Fruit fly (Drosophila melanogaster) whole organism, pupa: ENCODE measurements around the gene elgi.

ENCODE experiments used
- CG10348 ChIP-seq: fragments of 200-800 bp; sonication (Bioruptor generic); IDR thresholded peaks from 2 replicates; pipeline ENCODE4 v1.3.6; 2022; ENCODE audit warnings: missing biosample characterization, missing genetic modification characterization
- CG12605 ChIP-seq: fragments of 200-800 bp; sonication (Bioruptor generic); IDR thresholded peaks from 2 replicates; pipeline ENCODE4 v1.3.6; 2022; ENCODE audit warnings: missing biosample characterization, missing genetic modification characterization
- CG13204 ChIP-seq: fragments of 200-800 bp; sonication (Bioruptor generic); optimal IDR thresholded peaks from 2 replicates; lab custom pipeline; 2018; ENCODE audit warnings: missing biosample characterization, mild to moderate bottlenecking, missing genetic modification characterization, moderate library complexity
- CG14655 ChIP-seq: fragments of 200-800 bp; sonication (Bioruptor generic); optimal IDR thresholded peaks from 3 replicates; lab custom pipeline; 2017; ENCODE audit warnings: mild to moderate bottlenecking, missing biosample characterization, missing genetic modification reagents, missing genetic modification characterization
- CG15710 ChIP-seq: fragments of 200-800 bp; sonication (Bioruptor generic); optimal IDR thresholded peaks from 2 replicates; lab custom pipeline; 2018; ENCODE audit warnings: missing biosample characterization, mild to moderate bottlenecking, missing genetic modification characterization, moderate library complexity
- CG17806 ChIP-seq: fragments of 200-800 bp; sonication (Bioruptor generic); optimal IDR thresholded peaks from 2 replicates; lab custom pipeline; 2018; ENCODE audit warnings: missing biosample characterization, mild to moderate bottlenecking, missing genetic modification characterization, moderate library complexity
- CG32121 ChIP-seq: fragments of 200-800 bp; sonication (Bioruptor generic); IDR thresholded peaks from 2 replicates; pipeline ENCODE4 v1.3.6; 2022; ENCODE audit warnings: missing biosample characterization, missing genetic modification characterization
- CG34367 ChIP-seq: fragments of 200-800 bp; sonication (Bioruptor generic); optimal IDR thresholded peaks from 2 replicates; lab custom pipeline; 2018; ENCODE audit warnings: missing biosample characterization, mild to moderate bottlenecking, missing genetic modification characterization
- CG4496 ChIP-seq: fragments of 200-800 bp; sonication (Bioruptor generic); IDR thresholded peaks from 3 replicates; pipeline ENCODE4 v1.3.6; 2022; ENCODE audit warnings: missing biosample characterization, missing genetic modification characterization
- CG8159 ChIP-seq: fragments of 200-800 bp; sonication (Bioruptor generic); optimal IDR thresholded peaks from 3 replicates; lab custom pipeline; 2018; ENCODE audit warnings: missing biosample characterization, mild to moderate bottlenecking, missing genetic modification characterization, moderate library complexity
- CG8301 ChIP-seq: fragments of 200-800 bp; sonication (Bioruptor generic); optimal IDR thresholded peaks from 2 replicates; lab custom pipeline; 2018; ENCODE audit warnings: missing biosample characterization, mild to moderate bottlenecking, missing genetic modification characterization
- CG9948 ChIP-seq: fragments of 200-800 bp; sonication (Bioruptor generic); optimal IDR thresholded peaks from 2 replicates; lab custom pipeline; 2018; ENCODE audit warnings: missing biosample characterization, mild to moderate bottlenecking, missing genetic modification characterization, moderate library complexity
- D1 ChIP-seq: fragments of 200-800 bp; sonication (Bioruptor generic); optimal IDR thresholded peaks from 2 replicates; lab custom pipeline; 2018; ENCODE audit warnings: missing biosample characterization, mild to moderate bottlenecking, missing genetic modification characterization, moderate library complexity
- EcR ChIP-seq: fragments of 200-800 bp; sonication (Bioruptor generic); optimal IDR thresholded peaks from 3 replicates; lab custom pipeline; 2019; ENCODE audit warnings: missing biosample characterization, missing genetic modification characterization, mild to moderate bottlenecking, moderate library complexity, missing genetic modification reagents
- Ets98B ChIP-seq: fragments of 200-800 bp; sonication (Bioruptor generic); IDR thresholded peaks from 2 replicates; pipeline ENCODE4 v1.3.6; 2022; ENCODE audit warnings: missing biosample characterization, missing genetic modification characterization
- Pif1A ChIP-seq: fragments of 200-800 bp; sonication (Bioruptor generic); optimal IDR thresholded peaks from 3 replicates; lab custom pipeline; 2016; ENCODE audit warnings: missing biosample characterization, missing genetic modification characterization
- Pif1B ChIP-seq: fragments of 200-800 bp; sonication (Bioruptor generic); optimal IDR thresholded peaks from 3 replicates; lab custom pipeline; 2016; ENCODE audit warnings: missing biosample characterization, missing genetic modification characterization
- Snoo ChIP-seq: fragments of 200-800 bp; sonication (Bioruptor generic); optimal IDR thresholded peaks from 3 replicates; lab custom pipeline; 2017; ENCODE audit warnings: missing biosample characterization, mild to moderate bottlenecking, missing genetic modification characterization, inconsistent platforms
- fd96Ca ChIP-seq: fragments of 200-800 bp; sonication (Bioruptor generic); IDR thresholded peaks from 3 replicates; pipeline ENCODE4 v1.3.6; 2022; ENCODE audit warnings: missing biosample characterization, missing genetic modification characterization
- gl ChIP-seq: fragments of 200-800 bp; sonication (Bioruptor generic); optimal IDR thresholded peaks from 2 replicates; lab custom pipeline; 2018; ENCODE audit warnings: missing biosample characterization, mild to moderate bottlenecking, missing genetic modification characterization
- rn ChIP-seq: fragments of 200-800 bp; sonication (Bioruptor generic); IDR thresholded peaks from 2 replicates; pipeline ENCODE4 v1.3.6; 2022; ENCODE audit warnings: missing biosample characterization, missing genetic modification characterization

elgi gene

DNA sequence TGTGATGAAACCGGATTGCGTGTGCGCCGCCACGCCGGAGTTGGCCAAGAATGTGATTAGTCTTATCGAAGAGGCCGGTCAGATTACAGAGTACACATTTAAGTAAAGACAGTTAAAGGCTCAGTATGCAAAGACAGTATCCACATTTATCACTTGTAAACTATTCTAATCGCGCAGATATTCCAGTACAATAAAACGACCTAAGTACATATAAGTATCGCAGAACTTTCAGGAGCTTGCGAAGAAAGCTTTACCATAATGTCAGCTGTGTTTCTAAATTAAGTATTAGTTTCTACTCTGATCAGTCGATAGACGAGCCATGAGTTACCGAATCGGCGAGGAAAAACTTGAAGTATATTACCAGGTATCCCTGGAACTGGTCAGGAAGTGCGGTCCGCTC, 21.9 kb downstream of the elgi start, which contains the start of gene CG17028:
TSS of gene CG17028 (plus strand) at position 301 of the 400 bp plus-strand sequence.
- TF ChIP-seq CG10348 (GFP tag; lab: Robert Waterston, UW): no peak
- TF ChIP-seq fd96Ca (GFP tag; lab: Robert Waterston, UW): no peak
- no peak for TF ChIP-seq gl (tag; lab: Kevin White, UChicago)

DNA sequence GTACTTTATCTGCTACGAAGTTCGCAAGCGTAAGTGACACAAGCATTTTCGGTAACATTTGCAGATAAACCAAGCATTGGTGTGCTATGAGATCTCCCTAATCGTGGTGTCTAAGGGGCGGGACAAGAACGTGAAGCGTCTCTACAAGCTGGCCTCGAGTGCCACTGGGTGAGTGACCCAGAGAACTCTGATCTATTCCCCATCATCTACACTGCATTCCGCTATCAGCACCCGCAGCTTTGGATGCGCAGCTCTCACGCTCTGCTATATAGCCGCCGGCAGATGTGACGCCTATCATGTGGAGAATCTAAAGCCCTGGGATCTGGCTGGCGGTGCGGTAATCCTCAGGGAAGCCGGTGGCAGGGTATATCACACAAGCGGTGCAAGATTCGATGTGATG, 22.9 kb downstream of the elgi start:
- TF ChIP-seq Snoo (tag; lab: Kevin White, UChicago): no peak
- TF ChIP-seq EcR: peak; percentile 46
- TF ChIP-seq, all 21 proteins: peak for 1

- no peak for TF ChIP-seq rn (GFP tag; lab: Robert Waterston, UW)
- no peak for TF ChIP-seq CG9948 (tag; lab: Kevin White, UChicago)
- TF ChIP-seq EcR: no peak
- no peak for TF ChIP-seq CG12605 (GFP tag; lab: Robert Waterston, UW)
- TF ChIP-seq D1 (tag; lab: Kevin White, UChicago): no peak
- no peak for TF ChIP-seq fd96Ca (GFP tag; lab: Robert Waterston, UW)
- TF ChIP-seq CG10348 (GFP tag; lab: Robert Waterston, UW): no peak
- TF ChIP-seq Snoo (tag; lab: Kevin White, UChicago): no peak
- no peak for TF ChIP-seq Pif1A (GFP tag; lab: Kevin White, UChicago)
- TF ChIP-seq Ets98B (GFP tag; lab: Robert Waterston, UW): no peak
- no peak for TF ChIP-seq CG8159 (tag; lab: Kevin White, UChicago)
- TF ChIP-seq CG32121: no peak
Observed at dm6 chr3L:15979912-15980311, 23.6 kb downstream of the elgi start, which contains the start of gene CG17027. TSS of gene CG17027 (plus strand) at chr3L:15980100.

DNA sequence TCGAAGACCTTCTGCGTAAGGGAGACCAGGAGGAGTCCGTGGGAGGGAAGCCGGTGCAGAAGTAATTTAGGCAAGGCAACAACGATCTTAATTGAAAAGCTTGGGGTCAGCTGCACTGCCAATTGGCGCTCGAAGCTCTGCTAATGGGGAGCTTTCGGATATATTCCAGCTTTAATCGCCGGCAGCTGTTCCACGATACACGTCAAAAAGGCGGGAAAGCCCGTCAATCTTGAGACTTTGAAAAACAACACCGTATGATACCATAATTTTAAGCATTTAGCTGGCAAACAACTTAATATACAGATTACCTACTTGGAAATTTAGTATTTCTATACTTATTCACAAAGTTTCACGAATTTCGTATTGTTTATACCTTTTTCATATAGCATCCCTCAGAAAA, 25.1 kb downstream of the elgi start:
- no peak for TF ChIP-seq CG8159 (tag; lab: Kevin White, UChicago)
- no peak for TF ChIP-seq Ets98B (GFP tag; lab: Robert Waterston, UW)
- TF ChIP-seq rn (GFP tag; lab: Robert Waterston, UW): no peak
- TF ChIP-seq CG17806 (tag; lab: Kevin White, UChicago): no peak
- TF ChIP-seq CG15710 (tag; lab: Kevin White, UChicago): no peak
- no peak for TF ChIP-seq Snoo (tag; lab: Kevin White, UChicago)
- no peak for TF ChIP-seq CG14655 (GFP tag; lab: Kevin White, UChicago)
- no peak for TF ChIP-seq gl (tag; lab: Kevin White, UChicago)
- TF ChIP-seq D1 (tag; lab: Kevin White, UChicago): no peak
- TF ChIP-seq CG9948 (tag; lab: Kevin White, UChicago): no peak
- TF ChIP-seq EcR: no peak
- TF ChIP-seq CG12605 (GFP tag; lab: Robert Waterston, UW): no peak
- TF ChIP-seq CG10348 (GFP tag; lab: Robert Waterston, UW): no peak
- no peak for TF ChIP-seq CG13204 (GFP tag; lab: Kevin White, UChicago)
- TF ChIP-seq CG8301: no peak
- no peak for TF ChIP-seq CG32121
- no peak for TF ChIP-seq Pif1B (GFP tag; lab: Kevin White, UChicago)

dm6 chr3L:15982148-15982547, 25.8 kb downstream of the elgi start:
- TF ChIP-seq CG4496 (no peak), EcR (no peak), CG34367 (tag; lab: Kevin White, UChicago) (no peak)

dm6 chr3L:15982783-15983432, 26.6 kb downstream of the elgi start, which contains the start of the genes brm and Arl1:
TSS of gene brm (minus strand) at chr3L:15982869.
TSS of gene Arl1 (plus strand) at chr3L:15983135.
- TF ChIP-seq Pif1A (GFP tag; lab: Kevin White, UChicago): no peak
- TF ChIP-seq CG32121: peak; percentile 99
- TF ChIP-seq Pif1B (GFP tag; lab: Kevin White, UChicago): peak; percentile 96
- peak; percentile 65 for TF ChIP-seq EcR
- TF ChIP-seq CG8301: peak; percentile 96
- no peak for TF ChIP-seq D1 (tag; lab: Kevin White, UChicago)
- peak; percentile 99 for TF ChIP-seq Snoo (tag; lab: Kevin White, UChicago)
- TF ChIP-seq fd96Ca (GFP tag; lab: Robert Waterston, UW): peak; percentile 99
- TF ChIP-seq CG4496: peak; percentile 99
- peak; percentile 98 for TF ChIP-seq CG8159 (tag; lab: Kevin White, UChicago)
- TF ChIP-seq CG10348 (GFP tag; lab: Robert Waterston, UW): peak; percentile 96
- TF ChIP-seq CG13204 (GFP tag; lab: Kevin White, UChicago): peak; percentile 91
- TF ChIP-seq gl (tag; lab: Kevin White, UChicago): peak; percentile 92
- TF ChIP-seq CG34367 (tag; lab: Kevin White, UChicago): peak; percentile 96
- peak; percentile 99 for TF ChIP-seq CG15710 (tag; lab: Kevin White, UChicago)
- peak; percentile 99 for TF ChIP-seq CG14655 (GFP tag; lab: Kevin White, UChicago)
- peak; percentile 98 for TF ChIP-seq CG12605 (GFP tag; lab: Robert Waterston, UW)
- peak; percentile 98 for TF ChIP-seq CG9948 (tag; lab: Kevin White, UChicago)
- TF ChIP-seq CG17806 (tag; lab: Kevin White, UChicago): peak; percentile 99
- TF ChIP-seq Ets98B (GFP tag; lab: Robert Waterston, UW): peak; percentile 99
- peak; percentile 99 for TF ChIP-seq rn (GFP tag; lab: Robert Waterston, UW)
